Worm (Caenorhabditis elegans) whole organism, mixed stage, embryonic: ENCODE data around the gene T11G6.3.

Source experiments
- M03D4.4 ChIP-seq: sonication (generic microtip); optimal IDR thresholded peaks from 2 replicates; lab custom pipeline; 2017; ENCODE audit warnings: mild to moderate bottlenecking, missing genetic modification characterization, missing compliant biosample characterization
- bed-3 ChIP-seq: fragments of 200-800 bp; sonication (Bioruptor generic); optimal IDR thresholded peaks from 3 replicates; lab custom pipeline; 2018; ENCODE audit warnings: mild to moderate bottlenecking, missing genetic modification characterization, moderate library complexity, missing compliant biosample characterization
- blmp-1 ChIP-seq: fragments of 150-350 bp; optimal IDR thresholded peaks from 2 replicates; lab custom pipeline; 2014; ENCODE audit warnings: missing biosample characterization, missing genetic modification characterization
- ceh-39 ChIP-seq: fragments of 150-350 bp; optimal IDR thresholded peaks from 2 replicates; lab custom pipeline; 2014; ENCODE audit warnings: missing biosample characterization, missing genetic modification characterization
- ceh-43 ChIP-seq: fragments of 200-800 bp; sonication (Bioruptor generic); optimal IDR thresholded peaks from 2 replicates; lab custom pipeline; 2018; ENCODE audit warnings: mild to moderate bottlenecking, missing genetic modification characterization, moderate library complexity, missing compliant biosample characterization
- ceh-83 ChIP-seq: fragments of 200-800 bp; sonication (Bioruptor generic); optimal IDR thresholded peaks from 2 replicates; lab custom pipeline; 2018; ENCODE audit warnings: mild to moderate bottlenecking, missing genetic modification characterization, missing compliant biosample characterization
- cnd-1 ChIP-seq: fragments of 200-800 bp; sonication (Bioruptor generic); optimal IDR thresholded peaks from 2 replicates; lab custom pipeline; 2018; ENCODE audit warnings: mild to moderate bottlenecking, missing genetic modification characterization, missing compliant biosample characterization
- drap-1 ChIP-seq: fragments of 200-800 bp; sonication (Bioruptor generic); optimal IDR thresholded peaks from 3 replicates; lab custom pipeline; 2018; ENCODE audit warnings: mild to moderate bottlenecking, missing genetic modification characterization, missing compliant biosample characterization
- elt-1 ChIP-seq: sonication (generic microtip); optimal IDR thresholded peaks from 2 replicates; lab custom pipeline; 2017; ENCODE audit warnings: missing genetic modification characterization, mild to moderate bottlenecking, missing compliant biosample characterization, antibody characterized with exemption, moderate library complexity, borderline replicate concordance; ENCODE audit not compliant: insufficient read depth
- flh-1 ChIP-seq: fragments of 200-800 bp; sonication (Bioruptor generic); optimal IDR thresholded peaks from 2 replicates; lab custom pipeline; 2018; ENCODE audit warnings: mild to moderate bottlenecking, missing genetic modification characterization, moderate library complexity, missing compliant biosample characterization
- ham-2 ChIP-seq: fragments of 200-800 bp; sonication (Bioruptor generic); optimal IDR thresholded peaks from 2 replicates; lab custom pipeline; 2018; ENCODE audit warnings: mild to moderate bottlenecking, missing genetic modification characterization, missing compliant biosample characterization
- hlh-1 ChIP-seq: fragments of 150-350 bp; optimal IDR thresholded peaks from 2 replicates; lab custom pipeline; 2014; ENCODE audit warnings: missing biosample characterization, missing genetic modification reagents, missing genetic modification characterization
- lin-13 ChIP-seq: fragments of 150-350 bp; optimal IDR thresholded peaks from 2 replicates; lab custom pipeline; 2014; ENCODE audit warnings: missing biosample characterization, missing genetic modification characterization
- lin-32 ChIP-seq: fragments of 200-800 bp; sonication (Bioruptor generic); optimal IDR thresholded peaks from 2 replicates; lab custom pipeline; 2018; ENCODE audit warnings: mild to moderate bottlenecking, missing genetic modification characterization, missing compliant biosample characterization
- lsy-2 ChIP-seq: fragments of 150-350 bp; optimal IDR thresholded peaks from 2 replicates; lab custom pipeline; 2014; ENCODE audit warnings: missing biosample characterization, missing genetic modification characterization
- mep-1 ChIP-seq: fragments of 150-350 bp; optimal IDR thresholded peaks from 2 replicates; lab custom pipeline; 2017; ENCODE audit warnings: missing biosample characterization, missing genetic modification reagents, missing genetic modification characterization, inconsistent platforms
- mls-2 ChIP-seq: sonication (generic microtip); optimal IDR thresholded peaks from 2 replicates; lab custom pipeline; 2016; ENCODE audit warnings: mild to moderate bottlenecking, missing genetic modification characterization, moderate library complexity, missing compliant biosample characterization
- nhr-12 ChIP-seq: fragments of 150-350 bp; optimal IDR thresholded peaks from 2 replicates; lab custom pipeline; 2014; ENCODE audit warnings: missing biosample characterization, missing genetic modification characterization
- nhr-2 ChIP-seq: fragments of 150-350 bp; optimal IDR thresholded peaks from 2 replicates; lab custom pipeline; 2014; ENCODE audit warnings: missing biosample characterization, missing genetic modification characterization
- nhr-237 ChIP-seq: fragments of 150-350 bp; optimal IDR thresholded peaks from 2 replicates; lab custom pipeline; 2014; ENCODE audit warnings: missing biosample characterization, missing genetic modification characterization
- nhr-28 ChIP-seq: fragments of 150-350 bp; optimal IDR thresholded peaks from 2 replicates; lab custom pipeline; 2014; ENCODE audit warnings: missing biosample characterization, missing genetic modification characterization
- nhr-76 ChIP-seq: sonication (generic microtip); optimal IDR thresholded peaks from 2 replicates; lab custom pipeline; 2017; ENCODE audit warnings: missing biosample characterization, missing genetic modification characterization
- pha-4 ChIP-seq: fragments of 150-350 bp; optimal IDR thresholded peaks from 2 replicates; lab custom pipeline; 2018; ENCODE audit warnings: missing biosample characterization, missing genetic modification reagents, missing genetic modification characterization
- sem-2 ChIP-seq: fragments of 200-800 bp; sonication (Bioruptor generic); optimal IDR thresholded peaks from 2 replicates; lab custom pipeline; 2018; ENCODE audit warnings: mild to moderate bottlenecking, missing genetic modification characterization, missing compliant biosample characterization
- snpc-4 ChIP-seq: fragments of 150-350 bp; optimal IDR thresholded peaks from 2 replicates; lab custom pipeline; 2014; ENCODE audit warnings: missing biosample characterization, missing genetic modification characterization
- sptf-1 ChIP-seq: sonication (generic microtip); optimal IDR thresholded peaks from 2 replicates; lab custom pipeline; 2017; ENCODE audit warnings: mild to moderate bottlenecking, missing genetic modification characterization, moderate library complexity, missing compliant biosample characterization
- tbx-8 ChIP-seq: fragments of 200-800 bp; sonication (Bioruptor generic); optimal IDR thresholded peaks from 2 replicates; lab custom pipeline; 2018; ENCODE audit warnings: mild to moderate bottlenecking, missing genetic modification characterization, moderate library complexity, missing compliant biosample characterization
- unc-120 ChIP-seq: sonication (generic microtip); optimal IDR thresholded peaks from 2 replicates; lab custom pipeline; 2017; ENCODE audit warnings: missing genetic modification characterization, missing compliant biosample characterization; ENCODE audit not compliant: poor library complexity, severe bottlenecking
- unc-62 ChIP-seq: fragments of 150-350 bp; optimal IDR thresholded peaks from 2 replicates; lab custom pipeline; 2014; ENCODE audit warnings: missing biosample characterization, missing genetic modification reagents, missing genetic modification characterization
- zip-8 ChIP-seq: fragments of 150-350 bp; optimal IDR thresholded peaks from 2 replicates; lab custom pipeline; 2014; ENCODE audit warnings: missing biosample characterization, missing genetic modification characterization
- ztf-11 ChIP-seq: fragments of 150-350 bp; optimal IDR thresholded peaks from 2 replicates; lab custom pipeline; 2014; ENCODE audit warnings: missing biosample characterization, missing genetic modification characterization

The T11G6.3 gene

ce11 chrIV:10889820-10890462, 34.9 kb upstream of the T11G6.3 start, which contains the start of gene F13E9.15:
F13E9.15 (minus strand) TSS chrIV:10889870.
- TF ChIP-seq sptf-1 (tag; lab: Kevin White, UChicago) (no peak), ceh-39 (no peak), lin-32 (GFP tag; lab: Kevin White, UChicago) (no peak), sem-2 (GFP tag; lab: Kevin White, UChicago) (no peak), unc-62 (GFP tag; lab: Kevin White, UChicago) (no peak), flh-1 (GFP tag; lab: Kevin White, UChicago) (no peak), hlh-1 (tag; lab: Kevin White, UChicago) (no peak), ztf-11 (tag; lab: Kevin White, UChicago) (no peak), nhr-237 (no peak), nhr-76 (tag; lab: Kevin White, UChicago) (no peak), nhr-12 (tag; lab: Kevin White, UChicago) (no peak), zip-8 (tag; lab: Kevin White, UChicago) (no peak), mls-2 (tag; lab: Kevin White, UChicago) (no peak), elt-1 (no peak)
- TF ChIP-seq, all 35 proteins: peak for 0

- TF ChIP-seq elt-1, result no peak
- no peak for TF ChIP-seq mep-1 (tag; lab: Kevin White, UChicago)
- no peak for TF ChIP-seq ham-2
- TF ChIP-seq tbx-8, result no peak
- no peak for TF ChIP-seq lsy-2 (tag; lab: Kevin White, UChicago)
- no peak for TF ChIP-seq M03D4.4 (tag; lab: Kevin White, UChicago)
- TF ChIP-seq hlh-1 (tag; lab: Kevin White, UChicago), result no peak
- no peak for TF ChIP-seq snpc-4 (tag; lab: Kevin White, UChicago)
- TF ChIP-seq flh-1 (GFP tag; lab: Kevin White, UChicago), result no peak
- no peak for TF ChIP-seq ceh-83 (GFP tag; lab: Kevin White, UChicago)
- TF ChIP-seq nhr-76 (tag; lab: Kevin White, UChicago), result no peak
- no peak for TF ChIP-seq cnd-1
- no peak for TF ChIP-seq pha-4 (tag; lab: Kevin White, UChicago)
- no peak for TF ChIP-seq nhr-28 (tag; lab: Kevin White, UChicago)
- TF ChIP-seq drap-1 (GFP tag; lab: Kevin White, UChicago), result no peak
- TF ChIP-seq unc-62 (GFP tag; lab: Kevin White, UChicago), result no peak
- TF ChIP-seq ceh-39, result no peak
- no peak for TF ChIP-seq bed-3
- no peak for TF ChIP-seq nhr-12 (tag; lab: Kevin White, UChicago)
- no peak for TF ChIP-seq blmp-1 (tag; lab: Kevin White, UChicago)
Observed at ce11 chrIV:10887285-10887684, 32.2 kb upstream of the T11G6.3 start, which contains the start of gene F13E9.16. F13E9.16 (minus strand) TSS chrIV:10887385.

- no peak for TF ChIP-seq ceh-43
- TF ChIP-seq elt-1, result no peak
- TF ChIP-seq hlh-1 (tag; lab: Kevin White, UChicago), result no peak
- TF ChIP-seq mls-2 (tag; lab: Kevin White, UChicago), result no peak
- TF ChIP-seq lin-13 (tag; lab: Kevin White, UChicago), result no peak
- no peak for TF ChIP-seq bed-3
- TF ChIP-seq nhr-76 (tag; lab: Kevin White, UChicago), result no peak
- no peak for TF ChIP-seq flh-1 (GFP tag; lab: Kevin White, UChicago)
- TF ChIP-seq ham-2, result no peak
- TF ChIP-seq ztf-11 (tag; lab: Kevin White, UChicago), result no peak
- no peak for TF ChIP-seq unc-62 (GFP tag; lab: Kevin White, UChicago)
- TF ChIP-seq unc-120 (tag; lab: Kevin White, UChicago), result no peak
- no peak for TF ChIP-seq nhr-12 (tag; lab: Kevin White, UChicago)
- TF ChIP-seq zip-8 (tag; lab: Kevin White, UChicago), result no peak
- no peak for TF ChIP-seq nhr-2 (tag; lab: Kevin White, UChicago)
- TF ChIP-seq ceh-83 (GFP tag; lab: Kevin White, UChicago), result no peak
Observed at ce11 chrIV:10885915-10886314, 30.9 kb upstream of the T11G6.3 start, which contains the start of gene srlf-11. srlf-11 (minus strand) TSS chrIV:10886015.

ce11 chrIV:10884263-10884662, 29.2 kb upstream of the T11G6.3 start, which contains the start of gene F13E9.5:
F13E9.5 (minus strand) TSS chrIV:10884363.
- no peak for TF ChIP-seq tbx-8
- TF ChIP-seq sem-2 (GFP tag; lab: Kevin White, UChicago), result no peak
- no peak for TF ChIP-seq M03D4.4 (tag; lab: Kevin White, UChicago)
- no peak for TF ChIP-seq elt-1
- no peak for TF ChIP-seq bed-3
